Fruit fly (Drosophila melanogaster) whole organism: ENCODE measurements around the gene rtet.

Source experiments
- CG8478 ChIP-seq: fragments of >200 bp; optimal IDR thresholded peaks from 2 replicates; lab custom pipeline; 2018; ENCODE audit warnings: inconsistent platforms
- Dll ChIP-seq: fragments of >200 bp; optimal IDR thresholded peaks from 2 replicates; lab custom pipeline; 2017
- EcR ChIP-seq, 2 experiments: fragments of >200 bp; optimal IDR thresholded peaks; 2 replicates each; lab custom pipeline; 2017; ENCODE audit warnings: missing biosample characterization in 2 of 2, missing genetic modification characterization in 2 of 2, missing genetic modification reagents in 2 of 2
- pan ChIP-seq: fragments of >200 bp; optimal IDR thresholded peaks from 2 replicates; lab custom pipeline; 2017
- psq ChIP-seq: fragments of >200 bp; optimal IDR thresholded peaks from 2 replicates; lab custom pipeline; 2017
- usp ChIP-seq: fragments of >200 bp; optimal IDR thresholded peaks from 2 replicates; lab custom pipeline; 2017; ENCODE audit warnings: missing biosample characterization, missing genetic modification characterization, mixed read lengths

rtet gene

dm6 chr3R:21107907-21108591 is at the start of gene rtet, which contains the start of gene Sec15:
Gene rtet (plus strand): TSS chr3R:21108446.
Gene Sec15 (minus strand): TSS chr3R:21107972.
- no peak for TF ChIP-seq EcR (GFP tag; optimal IDR thresholded peaks at IDR 0.05; lab: Kevin White, UChicago)
- TF ChIP-seq usp, result no peak
- TF ChIP-seq pan (lab: Kevin White, UChicago), result no peak
- no peak for TF ChIP-seq CG8478
- no peak for TF ChIP-seq Dll (lab: Kevin White, UChicago)
- no peak for TF ChIP-seq psq (lab: Kevin White, UChicago)

dm6 chr3R:21059486-21060356 is 48.5 kb upstream of the rtet start:
- TF ChIP-seq CG8478, result no peak
- TF ChIP-seq Dll (lab: Kevin White, UChicago), result no peak
- TF ChIP-seq psq (lab: Kevin White, UChicago), result no peak
- no peak for TF ChIP-seq usp
- no peak for TF ChIP-seq EcR (GFP tag; optimal IDR thresholded peaks at IDR 0.05; lab: Kevin White, UChicago)
- no peak for TF ChIP-seq pan (lab: Kevin White, UChicago)

dm6 chr3R:21060430-21061245 is 47.6 kb upstream of the rtet start, which contains the start of gene Mvl:
Gene Mvl (minus strand): TSS chr3R:21060800.
- peak in 1 of 2 experiments; percentile 60 for TF ChIP-seq EcR (GFP tag; optimal IDR thresholded peaks at IDR 0.05; lab: Kevin White, UChicago)
- TF ChIP-seq pan (lab: Kevin White, UChicago), result no peak

- TF ChIP-seq usp, result no peak
- TF ChIP-seq Dll (lab: Kevin White, UChicago), result no peak
- TF ChIP-seq EcR (GFP tag; optimal IDR thresholded peaks at IDR 0.05; lab: Kevin White, UChicago), result no peak
- TF ChIP-seq pan (lab: Kevin White, UChicago), result no peak
- no peak for TF ChIP-seq psq (lab: Kevin White, UChicago)
- TF ChIP-seq CG8478, result no peak
These were observed 44.8 kb upstream of the rtet start for dm6 chr3R:21063433-21063832.

dm6 chr3R:21064000-21064924 is 44.0 kb upstream of the rtet start, which contains the start of gene Cortactin:
Gene Cortactin (minus strand): TSS chr3R:21064471.
- no peak for TF ChIP-seq EcR (GFP tag; optimal IDR thresholded peaks at IDR 0.05; lab: Kevin White, UChicago)
- TF ChIP-seq psq (lab: Kevin White, UChicago), result no peak
- no peak for TF ChIP-seq usp
- no peak for TF ChIP-seq CG8478
- no peak for TF ChIP-seq Dll (lab: Kevin White, UChicago)
- no peak for TF ChIP-seq pan (lab: Kevin White, UChicago)

dm6 chr3R:21065010-21065695 is 43.1 kb upstream of the rtet start, which contains the start of gene AnxB9:
Gene AnxB9 (plus strand): TSS chr3R:21065241.
- TF ChIP-seq pan (lab: Kevin White, UChicago), result no peak
- no peak for TF ChIP-seq psq (lab: Kevin White, UChicago)
- no peak for TF ChIP-seq EcR (GFP tag; optimal IDR thresholded peaks at IDR 0.05; lab: Kevin White, UChicago)
- no peak for TF ChIP-seq Dll (lab: Kevin White, UChicago)
- no peak for TF ChIP-seq CG8478
- no peak for TF ChIP-seq usp

dm6 chr3R:21065696-21066080 is 42.6 kb upstream of the rtet start:
- TF ChIP-seq pan (lab: Kevin White, UChicago) (no peak), EcR (GFP tag; optimal IDR thresholded peaks at IDR 0.05; lab: Kevin White, UChicago) (no peak), Dll (lab: Kevin White, UChicago) (no peak), CG8478 (no peak), psq (lab: Kevin White, UChicago) (no peak), usp (no peak)

- no peak for TF ChIP-seq CG8478
- no peak for TF ChIP-seq EcR (GFP tag; optimal IDR thresholded peaks at IDR 0.05; lab: Kevin White, UChicago)
- no peak for TF ChIP-seq pan (lab: Kevin White, UChicago)
- TF ChIP-seq psq (lab: Kevin White, UChicago), result no peak
- no peak for TF ChIP-seq usp
- TF ChIP-seq Dll (lab: Kevin White, UChicago), result no peak
These were observed 41.6 kb upstream of the rtet start for dm6 chr3R:21066469-21067284.

- TF ChIP-seq CG8478 (no peak), usp (no peak), pan (lab: Kevin White, UChicago) (no peak), Dll (lab: Kevin White, UChicago) (no peak), EcR (GFP tag; optimal IDR thresholded peaks at IDR 0.05; lab: Kevin White, UChicago) (no peak), psq (lab: Kevin White, UChicago) (no peak)
These were observed 40.7 kb upstream of the rtet start for dm6 chr3R:21067543-21067942.
